Worm (Caenorhabditis elegans) whole organism, late embryonic: ENCODE results near the gene sma-4.
A peak's percentile ranks its signal among the peaks of the same experiment; 100 is the strongest.

Experiments
- C08G9.2 ChIP-seq: sonication (generic microtip); optimal IDR thresholded peaks from 2 replicates; lab custom pipeline; 2016; ENCODE audit warnings: mild to moderate bottlenecking, missing genetic modification characterization, moderate library complexity, missing compliant biosample characterization
- F13H6.1 ChIP-seq: sonication (generic microtip); optimal IDR thresholded peaks from 2 replicates; lab custom pipeline; 2016; ENCODE audit warnings: missing genetic modification characterization, missing compliant biosample characterization
- ceh-6 ChIP-seq: fragments of 200-800 bp; sonication (Bioruptor generic); optimal IDR thresholded peaks from 2 replicates; lab custom pipeline; 2018; ENCODE audit warnings: mild to moderate bottlenecking, missing genetic modification characterization, missing compliant biosample characterization
- dve-1 ChIP-seq: sonication (generic microtip); optimal IDR thresholded peaks from 2 replicates; lab custom pipeline; 2017; ENCODE audit warnings: antibody characterized with exemption, mild to moderate bottlenecking, missing genetic modification characterization, missing compliant biosample characterization
- elt-2 ChIP-seq: sonication (generic microtip); optimal IDR thresholded peaks from 2 replicates; lab custom pipeline; 2016; ENCODE audit warnings: missing genetic modification reagents, missing genetic modification characterization, missing compliant biosample characterization
- hlh-30 ChIP-seq: sonication (generic microtip); optimal IDR thresholded peaks from 2 replicates; lab custom pipeline; 2017; ENCODE audit warnings: antibody characterized with exemption, missing genetic modification characterization, missing compliant biosample characterization; ENCODE audit not compliant: insufficient read depth
- hlh-8 ChIP-seq: sonication (generic microtip); optimal IDR thresholded peaks from 2 replicates; lab custom pipeline; 2016; ENCODE audit warnings: missing genotype, missing genetic modification characterization, missing compliant biosample characterization
- madf-2 ChIP-seq: sonication (generic microtip); optimal IDR thresholded peaks from 2 replicates; lab custom pipeline; 2017; ENCODE audit warnings: missing genetic modification characterization, missing compliant biosample characterization
- nfya-1 ChIP-seq: sonication (generic microtip); optimal IDR thresholded peaks from 2 replicates; lab custom pipeline; 2017; ENCODE audit warnings: missing genetic modification characterization, mild to moderate bottlenecking, missing compliant biosample characterization, antibody characterized with exemption, moderate library complexity
- npax-4 ChIP-seq: sonication (generic microtip); optimal IDR thresholded peaks from 2 replicates; lab custom pipeline; 2016; ENCODE audit warnings: missing genetic modification characterization, missing compliant biosample characterization
- sox-4 ChIP-seq: sonication (generic microtip); optimal IDR thresholded peaks from 2 replicates; lab custom pipeline; 2017; ENCODE audit warnings: mild to moderate bottlenecking, missing genetic modification characterization, inconsistent platforms, missing compliant biosample characterization
- tbx-7 ChIP-seq: sonication (generic microtip); optimal IDR thresholded peaks from 2 replicates; lab custom pipeline; 2016; ENCODE audit warnings: missing genotype, missing genetic modification characterization, missing compliant biosample characterization
- unc-55 ChIP-seq: sonication (generic microtip); optimal IDR thresholded peaks from 2 replicates; lab custom pipeline; 2017; ENCODE audit warnings: missing biosample characterization, missing genetic modification reagents, missing genetic modification characterization

DNA sequence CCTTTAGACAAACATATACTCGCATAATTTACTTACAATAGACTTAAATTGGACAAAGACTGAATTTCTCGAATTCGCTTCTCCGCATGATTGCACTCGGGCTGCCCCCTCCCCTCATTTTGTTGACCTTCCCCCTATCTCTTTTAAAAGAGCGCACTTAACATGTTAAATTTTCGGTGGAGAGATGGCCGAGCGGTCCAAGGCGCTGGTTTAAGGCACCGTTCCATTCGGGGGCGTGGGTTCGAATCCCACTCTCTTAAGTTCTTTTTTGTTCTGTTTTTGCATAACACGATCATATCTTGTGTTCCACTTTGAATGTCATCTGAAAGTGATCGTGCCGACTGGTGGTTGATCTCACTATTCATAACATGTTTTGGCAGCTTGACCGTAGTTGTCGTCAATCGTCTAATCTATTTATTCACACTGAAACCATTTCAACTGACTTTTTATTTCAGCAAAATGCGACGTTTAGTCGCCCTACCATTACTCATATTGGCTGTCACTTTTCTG, 46.3 kb upstream of the sma-4 start, which contains the start of gene cutl-23:
- no peak for TF ChIP-seq tbx-7 (tag; lab: Kevin White, UChicago)
- TF ChIP-seq unc-55 (GFP tag; lab: Kevin White, UChicago) = no peak
- no peak for TF ChIP-seq hlh-8
- TF ChIP-seq elt-2 = no peak
- no peak for TF ChIP-seq npax-4 (tag; lab: Kevin White, UChicago)
- TF ChIP-seq nfya-1 (tag; lab: Kevin White, UChicago) = peak; percentile 23
- peak; percentile 58 for TF ChIP-seq sox-4
- TF ChIP-seq madf-2 (tag; lab: Kevin White, UChicago) = peak; percentile 28
- peak; percentile 59 for TF ChIP-seq ceh-6 (GFP tag; lab: Kevin White, UChicago)
- TF ChIP-seq hlh-30 (tag; lab: Kevin White, UChicago) = no peak
- no peak for TF ChIP-seq dve-1 (tag; lab: Kevin White, UChicago)
- TF ChIP-seq F13H6.1 (tag; lab: Kevin White, UChicago) = peak; percentile 27
- TF ChIP-seq C08G9.2 (tag; lab: Kevin White, UChicago) = peak; percentile 19
